Fruit fly (Drosophila melanogaster): ENCODE results near the gene Ca-alpha1T.
A peak's percentile ranks its signal among the peaks of the same experiment; 100 is the strongest.

The Ca-alpha1T gene

dm6 chrX:6074845-6075244 lies 117.4 kb downstream of the Ca-alpha1T start, which contains the start of gene Tsp5D (continued):
- TF ChIP-seq CG15479 (GFP tag; optimal IDR thresholded peaks at IDR 0.05), result no peak
- no peak for TF ChIP-seq CG7786 (GFP tag; optimal IDR thresholded peaks at IDR 0.05)
- TF ChIP-seq Spps (tag; optimal IDR thresholded peaks at IDR 0.05), result peak; percentile 78
- no peak for TF ChIP-seq crc (GFP tag; optimal IDR thresholded peaks at IDR 0.05)
- peak; percentile 74 for TF ChIP-seq CG31365 (tag; optimal IDR thresholded peaks at IDR 0.05)
- peak; percentile 90 for TF ChIP-seq nerfin-1 (tag; optimal IDR thresholded peaks at IDR 0.05)
- TF ChIP-seq CG42726 (GFP tag; IDR thresholded peaks at IDR 0.05; ENCODE audit: partially characterized antibody), result no peak
- TF ChIP-seq exex (tag; optimal IDR thresholded peaks at IDR 0.05), result peak; percentile 39
- TF ChIP-seq Ada2b (GFP tag; IDR thresholded peaks at IDR 0.05), result peak; percentile 95
- no peak for TF ChIP-seq HLHmδ (GFP tag; optimal IDR thresholded peaks at IDR 0.05)
- TF ChIP-seq bigmax (GFP tag; optimal IDR thresholded peaks at IDR 0.05), result peak; percentile 44
- TF ChIP-seq cas (GFP tag; IDR thresholded peaks at IDR 0.05), result peak; percentile 75; the same call in 1 of the 2 replicates
- TF ChIP-seq CG3281 (GFP tag; optimal IDR thresholded peaks at IDR 0.05), result peak; percentile 75
- peak; percentile 83 for TF ChIP-seq Meics (GFP tag; optimal IDR thresholded peaks at IDR 0.05)
- peak; percentile 74 for TF ChIP-seq toy (GFP tag; IDR thresholded peaks at IDR 0.05)
- TF ChIP-seq Blimp-1 (GFP tag; optimal IDR thresholded peaks at IDR 0.05), result peak; percentile 95
- TF ChIP-seq crol (GFP tag; IDR thresholded peaks at IDR 0.05), result peak; percentile 54; the same call in 1 of the 2 replicates
- peak; percentile 86 for TF ChIP-seq CG30403 (GFP tag; optimal IDR thresholded peaks at IDR 0.05)
- peak; percentile 27 for TF ChIP-seq Bdp1 (GFP tag; optimal IDR thresholded peaks at IDR 0.05)
- TF ChIP-seq Ssrp (tag; optimal IDR thresholded peaks at IDR 0.05), result peak; percentile 91
- peak; percentile 86 for TF ChIP-seq CG5180 (GFP tag; optimal IDR thresholded peaks at IDR 0.05)
- TF ChIP-seq Ptx1 (GFP tag; IDR thresholded peaks at IDR 0.05), result peak; percentile 96
- peak; percentile 82 for TF ChIP-seq jing (GFP tag; optimal IDR thresholded peaks at IDR 0.05)
- peak; percentile 51 for TF ChIP-seq pnt (GFP tag; optimal IDR thresholded peaks at IDR 0.05)
- TF ChIP-seq B-H1 (GFP tag; IDR thresholded peaks at IDR 0.05), result peak; percentile 92
- TF ChIP-seq CG3065 (GFP tag; optimal IDR thresholded peaks at IDR 0.05), result peak; percentile 59

- no peak for TF ChIP-seq Gug (GFP tag; IDR thresholded peaks at IDR 0.05)
- TF ChIP-seq Sry-β (GFP tag; optimal IDR thresholded peaks at IDR 0.05), result peak; percentile 84
- TF ChIP-seq stc (GFP tag; IDR thresholded peaks at IDR 0.05), result no peak
- TF ChIP-seq ci (GFP tag; IDR thresholded peaks at IDR 0.05), result 0 out of 3 replicates have a peak, but pooled peaks have one; percentile 49
- no peak for TF ChIP-seq HmgD (GFP tag; optimal IDR thresholded peaks at IDR 0.05)
- no peak for TF ChIP-seq CG15073 (GFP tag; optimal IDR thresholded peaks at IDR 0.05)
- TF ChIP-seq odd (GFP tag; optimal IDR thresholded peaks at IDR 0.05), result no peak
- TF ChIP-seq corto (GFP tag; optimal IDR thresholded peaks at IDR 0.05), result no peak
- TF ChIP-seq NfI (GFP tag; optimal IDR thresholded peaks at IDR 0.05), result no peak
- no peak for TF ChIP-seq sna (GFP tag; IDR thresholded peaks at IDR 0.05; ENCODE audit: partially characterized antibody)
- TF ChIP-seq Ets65A (GFP tag), result peak; percentile 37
- no peak for TF ChIP-seq dysf (GFP tag; IDR thresholded peaks at IDR 0.05)
- no peak for TF ChIP-seq CG6254 (GFP tag; optimal IDR thresholded peaks at IDR 0.05)
- no peak for TF ChIP-seq sens (GFP tag)
- no peak for TF ChIP-seq CG3065 (GFP tag; optimal IDR thresholded peaks at IDR 0.05)
- peak; percentile 6 for TF ChIP-seq Med (GFP tag)
- peak in 1 of 2 experiments; percentile 47 for TF ChIP-seq Trl (optimal IDR thresholded peaks at IDR 0.05)
- no peak for TF ChIP-seq Trl (GFP tag; optimal IDR thresholded peaks at IDR 0.05)
- peak; percentile 49 for TF ChIP-seq CG11504 (tag; optimal IDR thresholded peaks at IDR 0.05)
- no peak for TF ChIP-seq Antp (GFP tag; optimal IDR thresholded peaks at IDR 0.05)
- peak; percentile 5 for TF ChIP-seq dmrt99B (tag; optimal IDR thresholded peaks at IDR 0.05)
- TF ChIP-seq CG3163 (GFP tag; optimal IDR thresholded peaks at IDR 0.05), result peak; percentile 59
- TF ChIP-seq CG14965 (GFP tag; optimal IDR thresholded peaks at IDR 0.05; ENCODE audit: borderline replicate concordance), result no peak
- peak in 1 of 2 experiments; percentile 90 for TF ChIP-seq Pdp1 (GFP tag; optimal IDR thresholded peaks at IDR 0.05)
- TF ChIP-seq CG5180 (GFP tag; optimal IDR thresholded peaks at IDR 0.05), result peak; percentile 3
- no peak for TF ChIP-seq CG14441 (GFP tag; IDR thresholded peaks at IDR 0.05)
- no peak for TF ChIP-seq sug (tag; optimal IDR thresholded peaks at IDR 0.05)
- TF ChIP-seq row (GFP tag; IDR thresholded peaks at IDR 0.05), result peak; percentile 26; the same call in 1 of the 3 replicates
Measured at dm6 chrX:6068714-6069113, 123.6 kb downstream of the Ca-alpha1T start.

Measured in whole organism, embryonic.